Fruit fly (Drosophila melanogaster): ENCODE data around the gene Cph.
A peak's percentile ranks its signal among the peaks of the same experiment; 100 is the strongest.

The Cph gene

dm6 chrX:7117729-7118128 is 19.8 kb upstream of the Cph start (continued):
- TF ChIP-seq otp (GFP tag; IDR thresholded peaks at IDR 0.05) (0 out of 3 replicates have a peak, but pooled peaks have one; percentile 44), CG3847 (GFP tag; IDR thresholded peaks at IDR 0.05) (peak; percentile 50; the same call in 1 of the 2 replicates), CG10209 (GFP tag; optimal IDR thresholded peaks at IDR 0.05) (peak; percentile 57), tup (GFP tag; optimal IDR thresholded peaks at IDR 0.05) (peak; percentile 46), sisA (GFP tag; IDR thresholded peaks at IDR 0.05) (peak; percentile 61), CG11093 (GFP tag; IDR thresholded peaks at IDR 0.05) (peak; percentile 37; the same call in 1 of the 3 replicates), slp2 (GFP tag; optimal IDR thresholded peaks at IDR 0.05) (no peak), abd-A (tag; optimal IDR thresholded peaks at IDR 0.05) (peak; percentile 65), CG17328 (GFP tag; IDR thresholded peaks at IDR 0.05) (peak; percentile 57), CG11398 (GFP tag; optimal IDR thresholded peaks at IDR 0.05) (no peak), Pdp1 (GFP tag; optimal IDR thresholded peaks at IDR 0.05) (peak; percentile 30 to 50), Nf-YA (GFP tag; IDR thresholded peaks at IDR 0.05) (peak; percentile 50; the same call in 1 of the 2 replicates), CG15514 (GFP tag; optimal IDR thresholded peaks at IDR 0.05) (peak; percentile 53), C15 (GFP tag; IDR thresholded peaks at IDR 0.05) (no peak), grau (tag; optimal IDR thresholded peaks at IDR 0.05) (peak; percentile 70), trem (tag; optimal IDR thresholded peaks at IDR 0.05) (peak; percentile 55), Hmx (GFP tag; optimal IDR thresholded peaks at IDR 0.05) (no peak), prd (optimal IDR thresholded peaks at IDR 0.05) (no peak), prd (GFP tag; IDR thresholded peaks at IDR 0.05) (peak; percentile 88), gce (GFP tag; IDR thresholded peaks at IDR 0.05) (0 out of 3 replicates have a peak, but pooled peaks have one; percentile 50), vfl (GFP tag; optimal IDR thresholded peaks at IDR 0.05) (peak; percentile 3), CG17361 (GFP tag; IDR thresholded peaks at IDR 0.05) (peak; percentile 66), CG10431 (GFP tag; optimal IDR thresholded peaks at IDR 0.05) (peak; percentile 25), Doc2 (GFP tag; IDR thresholded peaks at IDR 0.05) (no peak), z (GFP tag; IDR thresholded peaks at IDR 0.05) (no peak), sna (GFP tag; IDR thresholded peaks at IDR 0.05; ENCODE audit: partially characterized antibody) (no peak), gsb-n (tag; optimal IDR thresholded peaks at IDR 0.05) (peak; percentile 64), grn (GFP tag; optimal IDR thresholded peaks at IDR 0.05) (no peak), Trl (optimal IDR thresholded peaks at IDR 0.05) (no peak), Trl (GFP tag; optimal IDR thresholded peaks at IDR 0.05) (peak; percentile 3), p53 (GFP tag; optimal IDR thresholded peaks at IDR 0.05) (no peak), lola (GFP tag; optimal IDR thresholded peaks at IDR 0.05) (peak in 1 of 3 experiments; percentile 74), CG4617 (GFP tag; optimal IDR thresholded peaks at IDR 0.05; ENCODE audit: borderline replicate concordance) (peak; percentile 5), ranshi (GFP tag; IDR thresholded peaks at IDR 0.05) (peak; percentile 63; the same call in 1 of the 2 replicates), nau (GFP tag; optimal IDR thresholded peaks at IDR 0.05) (no peak), gsb (GFP tag; IDR thresholded peaks at IDR 0.05) (no peak), CG8359 (GFP tag; optimal IDR thresholded peaks at IDR 0.05; ENCODE audit: borderline replicate concordance) (peak; percentile 26), CG11560 (tag; IDR thresholded peaks at IDR 0.05) (no peak), CG4328 (GFP tag; optimal IDR thresholded peaks at IDR 0.05) (peak; percentile 1), Lhr (GFP tag; optimal IDR thresholded peaks at IDR 0.05) (no peak), trh (GFP tag; optimal IDR thresholded peaks at IDR 0.05) (no peak), CG18599 (GFP tag; optimal IDR thresholded peaks at IDR 0.05) (peak; percentile 84), CG3726 (GFP tag; IDR thresholded peaks at IDR 0.05) (no peak), Ssrp (tag; optimal IDR thresholded peaks at IDR 0.05) (peak; percentile 57), toy (GFP tag; IDR thresholded peaks at IDR 0.05) (no peak), CG34376 (GFP tag; optimal IDR thresholded peaks at IDR 0.05) (peak; percentile 47), CG14860 (GFP tag; IDR thresholded peaks at IDR 0.05; ENCODE audit: partially characterized antibody) (no peak), lab (GFP tag; optimal IDR thresholded peaks at IDR 0.05) (peak; percentile 82), lov (optimal IDR thresholded peaks at IDR 0.05) (no peak), lov (GFP tag; IDR thresholded peaks at IDR 0.05) (no peak), CG5245 (GFP tag; optimal IDR thresholded peaks at IDR 0.05) (peak; percentile 33)
